Fruit fly (Drosophila melanogaster) whole organism, embryonic: ENCODE results near the gene inaF-B.

Experiments
- B-H2 ChIP-seq: fragments of 200-800 bp; sonication (Bioruptor generic); optimal IDR thresholded peaks from 2 replicates; lab custom pipeline; 2018; ENCODE audit warnings: missing biosample characterization, mild to moderate bottlenecking, missing genetic modification characterization
- C15 ChIP-seq: fragments of 200-800 bp; sonication (Bioruptor generic); IDR thresholded peaks from 3 replicates; pipeline ENCODE4 v1.3.6; 2022; ENCODE audit warnings: missing biosample characterization, missing genetic modification characterization
- CG10209 ChIP-seq: fragments of 200-800 bp; sonication (Bioruptor generic); optimal IDR thresholded peaks from 3 replicates; lab custom pipeline; 2017; ENCODE audit warnings: missing biosample characterization, mild to moderate bottlenecking, missing genetic modification characterization, missing genetic modification reagents
- CG1024 ChIP-seq: fragments of 200-800 bp; sonication (Bioruptor generic); IDR thresholded peaks from 2 replicates; pipeline ENCODE4 v1.3.6; 2022; ENCODE audit warnings: missing biosample characterization, missing genetic modification characterization
- CG10274 ChIP-seq: fragments of 200-800 bp; sonication (Bioruptor generic); optimal IDR thresholded peaks from 3 replicates; lab custom pipeline; 2017; ENCODE audit warnings: missing biosample characterization, mild to moderate bottlenecking, missing genetic modification characterization
- CG11247 ChIP-seq: fragments of 200-800 bp; sonication (Bioruptor generic); IDR thresholded peaks from 2 replicates; pipeline ENCODE4 v1.3.6; 2022; ENCODE audit warnings: missing biosample characterization, missing genetic modification characterization
- CG11504 ChIP-seq: fragments of 200-800 bp; sonication (Bioruptor generic); optimal IDR thresholded peaks from 3 replicates; lab custom pipeline; 2019; ENCODE audit warnings: missing biosample characterization, mild to moderate bottlenecking, missing genetic modification characterization, moderate library complexity
- CG12942 ChIP-seq: fragments of 200-800 bp; sonication (Bioruptor generic); optimal IDR thresholded peaks from 3 replicates; lab custom pipeline; 2016; ENCODE audit warnings: missing biosample characterization, missing genetic modification characterization
- CG13287 ChIP-seq: fragments of 200-800 bp; sonication (Bioruptor generic); IDR thresholded peaks from 2 replicates; pipeline ENCODE4 v1.3.6; 2022; ENCODE audit warnings: missing biosample characterization, missing genetic modification characterization; ENCODE audit not compliant: partially characterized antibody
- CG13775 ChIP-seq: fragments of 200-800 bp; sonication (Bioruptor generic); optimal IDR thresholded peaks from 3 replicates; lab custom pipeline; 2017; ENCODE audit warnings: missing biosample characterization, mild to moderate bottlenecking, missing genetic modification characterization
- CG1603 ChIP-seq: fragments of 200-800 bp; sonication (Bioruptor generic); optimal IDR thresholded peaks from 2 replicates; lab custom pipeline; 2019; ENCODE audit warnings: missing biosample characterization, mild to moderate bottlenecking, missing genetic modification characterization, moderate library complexity
- CG18619 ChIP-seq: fragments of 200-800 bp; sonication (Bioruptor generic); optimal IDR thresholded peaks from 3 replicates; lab custom pipeline; 2017; ENCODE audit warnings: missing biosample characterization, mild to moderate bottlenecking, missing genetic modification characterization
- CG2129 ChIP-seq: fragments of 200-800 bp; sonication (Bioruptor generic); IDR thresholded peaks from 2 replicates; pipeline ENCODE4 v1.3.6; 2022; ENCODE audit warnings: missing biosample characterization, missing genetic modification characterization; ENCODE audit not compliant: partially characterized antibody
- CG2202 ChIP-seq: fragments of 200-800 bp; sonication (Bioruptor generic); optimal IDR thresholded peaks from 2 replicates; lab custom pipeline; 2018; ENCODE audit warnings: missing biosample characterization, mild to moderate bottlenecking, missing genetic modification characterization
- CG3995 ChIP-seq: fragments of 200-800 bp; sonication (Bioruptor generic); optimal IDR thresholded peaks from 3 replicates; lab custom pipeline; 2016; ENCODE audit warnings: missing biosample characterization, missing genetic modification characterization
- CG42726 ChIP-seq: fragments of 200-800 bp; sonication (Bioruptor generic); IDR thresholded peaks from 2 replicates; pipeline ENCODE4 v1.3.6; 2022; ENCODE audit warnings: missing biosample characterization, missing genetic modification characterization; ENCODE audit not compliant: partially characterized antibody
- CG5245 ChIP-seq: fragments of 200-800 bp; sonication (Bioruptor generic); optimal IDR thresholded peaks from 3 replicates; lab custom pipeline; 2016; ENCODE audit warnings: missing biosample characterization, missing genetic modification characterization
- CG6272 ChIP-seq: fragments of 200-800 bp; sonication (Bioruptor generic); IDR thresholded peaks from 2 replicates; pipeline ENCODE4 v1.3.6; 2022; ENCODE audit warnings: missing biosample characterization, missing genetic modification characterization
- CoRest ChIP-seq: fragments of 200-800 bp; sonication (Bioruptor generic); optimal IDR thresholded peaks from 3 replicates; lab custom pipeline; 2018; ENCODE audit warnings: missing biosample characterization, mild to moderate bottlenecking, missing genetic modification characterization, moderate library complexity
- Dad ChIP-seq: fragments of 200-800 bp; sonication (Bioruptor generic); optimal IDR thresholded peaks from 3 replicates; lab custom pipeline; 2016; ENCODE audit warnings: missing biosample characterization, missing genetic modification characterization
- Dp ChIP-seq: fragments of 200-800 bp; sonication (Bioruptor generic); optimal IDR thresholded peaks from 2 replicates; lab custom pipeline; 2018; ENCODE audit warnings: missing biosample characterization, mild to moderate bottlenecking, missing genetic modification characterization, moderate library complexity
- Dref ChIP-seq: fragments of 200-800 bp; sonication (Bioruptor generic); IDR thresholded peaks from 2 replicates; pipeline ENCODE4 v1.3.6; 2022; ENCODE audit warnings: missing biosample characterization, missing genetic modification characterization
- Eip74EF ChIP-seq, 2 experiments: fragments of 200-800 bp in 1 of 2; fragments of >200 bp in 1 of 2; sonication (Bioruptor generic) in 1 of 2; optimal IDR thresholded peaks; 2 replicates each; lab custom pipeline; 2017 to 2019; ENCODE audit warnings: missing biosample characterization in 2 of 2, missing genetic modification characterization in 2 of 2, mild to moderate bottlenecking in 1 of 2, moderate library complexity in 1 of 2
- Fer2 ChIP-seq: fragments of 200-800 bp; sonication (Bioruptor generic); optimal IDR thresholded peaks from 2 replicates; lab custom pipeline; 2018; ENCODE audit warnings: missing biosample characterization, mild to moderate bottlenecking, missing genetic modification characterization, moderate library complexity
- Fer3 ChIP-seq: fragments of 200-800 bp; sonication (Bioruptor generic); optimal IDR thresholded peaks from 2 replicates; lab custom pipeline; 2018; ENCODE audit warnings: missing biosample characterization, mild to moderate bottlenecking, missing genetic modification characterization, moderate library complexity
- H15 ChIP-seq: fragments of 200-800 bp; sonication (Bioruptor generic); IDR thresholded peaks from 3 replicates; pipeline ENCODE4 v1.3.6; 2022; ENCODE audit warnings: missing biosample characterization, missing genetic modification characterization
- HLH3B ChIP-seq: fragments of 200-800 bp; sonication (Bioruptor generic); IDR thresholded peaks from 2 replicates; pipeline ENCODE4 v1.3.6; 2022; ENCODE audit warnings: missing biosample characterization, missing genetic modification characterization
- Kr ChIP-seq: fragments of 200-800 bp; sonication (Bioruptor generic); optimal IDR thresholded peaks from 2 replicates; lab custom pipeline; 2017; ENCODE audit warnings: missing biosample characterization, mild to moderate bottlenecking, missing genetic modification characterization
- MTF-1 ChIP-seq: fragments of 200-800 bp; sonication (Bioruptor generic); optimal IDR thresholded peaks from 2 replicates; lab custom pipeline; 2018; ENCODE audit warnings: missing biosample characterization, mild to moderate bottlenecking, missing genetic modification characterization, borderline replicate concordance
- Xrp1 ChIP-seq: fragments of 200-800 bp; sonication (Bioruptor generic); IDR thresholded peaks from 2 replicates; pipeline ENCODE4 v1.3.6; 2022; ENCODE audit warnings: missing biosample characterization, missing genetic modification characterization
- cg ChIP-seq: fragments of 200-800 bp; sonication (Bioruptor generic); optimal IDR thresholded peaks from 3 replicates; lab custom pipeline; 2019; ENCODE audit warnings: missing biosample characterization, mild to moderate bottlenecking, missing genetic modification characterization, moderate library complexity
- dimm ChIP-seq: fragments of 200-800 bp; sonication (Bioruptor generic); IDR thresholded peaks from 2 replicates; pipeline ENCODE4 v1.3.6; 2022; ENCODE audit warnings: missing biosample characterization, missing genetic modification characterization
- eve ChIP-seq, 2 experiments: fragments of >200 bp; optimal IDR thresholded peaks; 2 replicates each; lab custom pipeline; 2017; ENCODE audit warnings: missing biosample characterization in 2 of 2, missing genetic modification characterization in 2 of 2
- fd96Cb ChIP-seq: fragments of 200-800 bp; sonication (Bioruptor generic); optimal IDR thresholded peaks from 2 replicates; lab custom pipeline; 2018; ENCODE audit warnings: missing biosample characterization, mild to moderate bottlenecking, missing genetic modification characterization, moderate library complexity
- ftz-f1 ChIP-seq: fragments of 200-800 bp; sonication (Bioruptor generic); optimal IDR thresholded peaks from 2 replicates; lab custom pipeline; 2016; ENCODE audit warnings: missing biosample characterization, missing genetic modification characterization
- gcm ChIP-seq: fragments of 200-800 bp; sonication (Bioruptor generic); optimal IDR thresholded peaks from 2 replicates; lab custom pipeline; 2019; ENCODE audit warnings: missing biosample characterization, mild to moderate bottlenecking, missing genetic modification characterization, moderate library complexity
- gsb ChIP-seq: fragments of 200-800 bp; sonication (Bioruptor generic); IDR thresholded peaks from 2 replicates; pipeline ENCODE4 v1.3.6; 2022; ENCODE audit warnings: missing biosample characterization, missing genetic modification characterization
- insv ChIP-seq, 2 experiments: fragments of 200-800 bp; sonication (Bioruptor generic); optimal IDR thresholded peaks; 3 replicates each; lab custom pipeline; 2016 to 2018; ENCODE audit warnings: missing biosample characterization in 2 of 2, missing genetic modification characterization in 2 of 2
- kni ChIP-seq: fragments of 200-800 bp; sonication (Bioruptor generic); optimal IDR thresholded peaks from 3 replicates; lab custom pipeline; 2017; ENCODE audit warnings: mild to moderate bottlenecking, missing biosample characterization, missing genetic modification reagents, missing genetic modification characterization
- mam ChIP-seq: fragments of 200-800 bp; sonication (Bioruptor generic); optimal IDR thresholded peaks from 3 replicates; lab custom pipeline; 2016; ENCODE audit warnings: missing biosample characterization, missing genetic modification characterization
- sc ChIP-seq, 3 experiments: fragments of >200 bp in 2 of 3; fragments of 200-800 bp in 1 of 3; sonication (Bioruptor generic) in 1 of 3; optimal IDR thresholded peaks; 2 replicates in 2 of 3; 3 replicates in 1 of 3; lab custom pipeline; 2017; ENCODE audit warnings: mild to moderate bottlenecking in 1 of 3, missing biosample characterization in 1 of 3, missing genetic modification characterization in 1 of 3, missing genetic modification reagents in 1 of 3
- scrt ChIP-seq: fragments of 200-800 bp; sonication (Bioruptor generic); optimal IDR thresholded peaks from 2 replicates; lab custom pipeline; 2018; ENCODE audit warnings: missing biosample characterization, mild to moderate bottlenecking, missing genetic modification characterization, moderate library complexity
- slou ChIP-seq: fragments of 200-800 bp; sonication (Bioruptor generic); optimal IDR thresholded peaks from 3 replicates; lab custom pipeline; 2016; ENCODE audit warnings: missing biosample characterization, missing genetic modification characterization
- ttk ChIP-seq: fragments of 200-800 bp; sonication (Bioruptor generic); IDR thresholded peaks from 2 replicates; pipeline ENCODE4 v2.1.2; 2022; ENCODE audit warnings: missing biosample characterization, missing genetic modification characterization
- tx ChIP-seq: fragments of 200-800 bp; sonication (Bioruptor generic); optimal IDR thresholded peaks from 2 replicates; lab custom pipeline; 2016; ENCODE audit warnings: missing biosample characterization, missing genetic modification characterization
- vnd ChIP-seq: fragments of 200-800 bp; sonication (Bioruptor generic); IDR thresholded peaks from 3 replicates; pipeline ENCODE4 v1.3.6; 2022; ENCODE audit warnings: missing biosample characterization, missing genetic modification characterization; ENCODE audit not compliant: partially characterized antibody
- wdn ChIP-seq: fragments of 200-800 bp; sonication (Bioruptor generic); IDR thresholded peaks from 2 replicates; pipeline ENCODE4 v1.3.6; 2022; ENCODE audit warnings: missing biosample characterization, missing genetic modification characterization
- wor ChIP-seq: fragments of 200-800 bp; sonication (Bioruptor generic); IDR thresholded peaks from 2 replicates; pipeline ENCODE4 v1.3.6; 2022; ENCODE audit warnings: missing biosample characterization, missing genetic modification characterization
- zen2 ChIP-seq: fragments of 200-800 bp; sonication (Bioruptor generic); IDR thresholded peaks from 3 replicates; pipeline ENCODE4 v1.3.6; 2022; ENCODE audit warnings: missing biosample characterization, missing genetic modification characterization; ENCODE audit not compliant: partially characterized antibody

Gene inaF-B

DNA sequence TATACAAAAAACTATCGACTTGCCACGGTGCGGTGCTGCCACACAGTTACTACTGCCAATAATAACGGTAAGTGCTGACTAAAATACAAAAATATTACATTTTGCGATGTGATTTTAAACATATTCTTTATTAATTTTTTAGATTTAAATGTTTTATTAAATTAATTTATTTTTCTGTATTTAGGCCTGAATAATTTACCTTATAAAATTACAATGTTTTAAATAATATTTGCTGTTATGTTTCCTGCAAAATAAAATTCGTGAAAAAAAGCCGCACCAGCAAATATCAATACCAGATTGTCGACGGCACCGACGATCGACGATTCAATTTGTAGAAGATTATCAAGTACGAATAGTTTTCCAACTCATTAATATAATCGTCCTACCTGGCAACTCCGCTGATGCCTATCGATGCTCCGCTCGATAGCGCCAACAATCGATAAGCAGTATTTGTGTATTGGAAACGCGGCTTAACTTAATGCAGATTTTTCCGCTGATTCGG is 54.0 kb downstream of the inaF-B start, which contains the start of the genes Vlet and bif (continued):
- TF ChIP-seq CG12942 (GFP tag; lab: Kevin White, UChicago) (peak; percentile 47), HLH3B (GFP tag; lab: Robert Waterston, UW) (peak; percentile 41; the same call in 1 of the 2 replicates), CG6272 (GFP tag; lab: Robert Waterston, UW) (peak; percentile 31; the same call in 1 of the 2 replicates), zen2 (no peak), Kr (GFP tag; lab: Kevin White, UChicago) (no peak), scrt (GFP tag; lab: Kevin White, UChicago) (no peak), B-H2 (peak; percentile 57), CG2202 (no peak), CG5245 (peak; percentile 26), CG18619 (GFP tag; lab: Kevin White, UChicago) (peak; percentile 69), CoRest (tag; lab: Kevin White, UChicago) (peak; percentile 85), CG13775 (GFP tag; lab: Kevin White, UChicago) (peak; percentile 78), C15 (GFP tag; lab: Robert Waterston, UW) (no peak), CG10274 (peak; percentile 48), CG11247 (GFP tag; lab: Robert Waterston, UW) (no peak), mam (GFP tag; lab: Kevin White, UChicago) (peak; percentile 46), ttk (GFP tag; lab: Robert Waterston, UW) (peak; percentile 15; the same call in 1 of the 2 replicates), gcm (GFP tag; lab: Kevin White, UChicago) (peak; percentile 18), CG2129 (GFP tag; lab: Robert Waterston, UW) (0 out of 2 replicates have a peak, but pooled peaks have one; percentile 18), CG1603 (tag; lab: Kevin White, UChicago) (no peak), dimm (GFP tag; lab: Robert Waterston, UW) (no peak), Dad (GFP tag; lab: Kevin White, UChicago) (peak; percentile 7), gsb (GFP tag; lab: Robert Waterston, UW) (no peak), eve (GFP tag; optimal IDR thresholded peaks at IDR 0.05; lab: Kevin White, UChicago) (no peak), Xrp1 (GFP tag; lab: Robert Waterston, UW) (peak; percentile 40; the same call in 1 of the 2 replicates), cg (no peak), tx (GFP tag; lab: Kevin White, UChicago) (peak; percentile 29), wor (GFP tag; lab: Robert Waterston, UW) (no peak), CG1024 (GFP tag; lab: Robert Waterston, UW) (no peak), ftz-f1 (GFP tag; lab: Kevin White, UChicago) (no peak), CG42726 (GFP tag; lab: Robert Waterston, UW) (peak; percentile 35; the same call in 1 of the 2 replicates), sc (optimal IDR thresholded peaks at IDR 0.05; lab: Kevin White, UChicago) (no peak), sc (GFP tag; optimal IDR thresholded peaks at IDR 0.05; lab: Kevin White, UChicago) (peak; percentile 39), Fer2 (tag; lab: Kevin White, UChicago) (peak; percentile 25), slou (GFP tag; lab: Kevin White, UChicago) (peak; percentile 11), insv (GFP tag; optimal IDR thresholded peaks at IDR 0.05; lab: Kevin White, UChicago) (peak in 1 of 2 experiments; percentile 27), CG13287 (GFP tag; lab: Robert Waterston, UW) (peak; percentile 62), Dref (peak; percentile 78), CG3995 (GFP tag; lab: Kevin White, UChicago) (peak; percentile 18), Fer3 (tag; lab: Kevin White, UChicago) (peak; percentile 69), vnd (GFP tag; lab: Robert Waterston, UW) (peak; percentile 59; the same call in 2 of the 3 replicates), CG10209 (GFP tag; lab: Kevin White, UChicago) (peak; percentile 50), MTF-1 (no peak), wdn (GFP tag; lab: Robert Waterston, UW) (no peak), kni (GFP tag; lab: Kevin White, UChicago) (no peak), Dp (peak; percentile 50), fd96Cb (tag; lab: Kevin White, UChicago) (peak; percentile 52), Eip74EF (GFP tag; optimal IDR thresholded peaks at IDR 0.05; lab: Kevin White, UChicago) (no peak), CG11504 (tag; lab: Kevin White, UChicago) (no peak), H15 (GFP tag; lab: Robert Waterston, UW) (no peak; the same call in 2 of the 3 replicates)
